Worm (Caenorhabditis elegans) whole organism, L3 larva: ENCODE results near the gene W09D10.4.

Source experiments
- R02D3.7 ChIP-seq: fragments of 150-350 bp; optimal IDR thresholded peaks from 2 replicates; lab custom pipeline; 2014; ENCODE audit warnings: missing biosample characterization, missing genetic modification characterization
- ZK546.5 ChIP-seq: sonication (generic microtip); optimal IDR thresholded peaks from 2 replicates; lab custom pipeline; 2017; ENCODE audit warnings: missing biosample characterization, missing genetic modification characterization
- aly-2 ChIP-seq: fragments of 150-350 bp; optimal IDR thresholded peaks from 2 replicates; lab custom pipeline; 2014; ENCODE audit warnings: missing biosample characterization, missing genetic modification characterization
- ama-1 ChIP-seq: fragments of 150-350 bp; optimal IDR thresholded peaks from 2 replicates; lab custom pipeline; 2018
- ceh-9 ChIP-seq: sonication (generic microtip); optimal IDR thresholded peaks from 2 replicates; lab custom pipeline; 2018; ENCODE audit warnings: missing biosample characterization, missing genetic modification characterization
- egl-5 ChIP-seq: fragments of 150-350 bp; optimal IDR thresholded peaks from 2 replicates; lab custom pipeline; 2017; ENCODE audit warnings: missing biosample characterization, missing genetic modification reagents, missing genetic modification characterization, inconsistent platforms
- nhr-11 ChIP-seq: fragments of 150-350 bp; optimal IDR thresholded peaks from 2 replicates; lab custom pipeline; 2014; ENCODE audit warnings: missing biosample characterization, missing genetic modification characterization
- nhr-12 ChIP-seq: fragments of 150-350 bp; optimal IDR thresholded peaks from 2 replicates; lab custom pipeline; 2014; ENCODE audit warnings: missing biosample characterization, missing genetic modification characterization
- nhr-237 ChIP-seq: fragments of 150-350 bp; optimal IDR thresholded peaks from 2 replicates; lab custom pipeline; 2014; ENCODE audit warnings: missing biosample characterization, missing genetic modification characterization
- nhr-67 ChIP-seq: fragments of 150-350 bp; optimal IDR thresholded peaks from 2 replicates; lab custom pipeline; 2014; ENCODE audit warnings: missing biosample characterization, missing genetic modification characterization
- tbx-2 ChIP-seq: sonication (generic microtip); optimal IDR thresholded peaks from 2 replicates; lab custom pipeline; 2016; ENCODE audit warnings: mild to moderate bottlenecking, missing genetic modification characterization, missing compliant biosample characterization
- unc-39 ChIP-seq: sonication (generic microtip); optimal IDR thresholded peaks from 4 replicates; lab custom pipeline; 2017; ENCODE audit warnings: missing biosample characterization, missing genetic modification characterization
- zag-1 ChIP-seq: fragments of 150-350 bp; optimal IDR thresholded peaks from 2 replicates; lab custom pipeline; 2014; ENCODE audit warnings: missing biosample characterization, missing genetic modification characterization
- ztf-4 ChIP-seq: fragments of 150-350 bp; optimal IDR thresholded peaks from 2 replicates; lab custom pipeline; 2014; ENCODE audit warnings: missing biosample characterization, missing genetic modification characterization

DNA sequence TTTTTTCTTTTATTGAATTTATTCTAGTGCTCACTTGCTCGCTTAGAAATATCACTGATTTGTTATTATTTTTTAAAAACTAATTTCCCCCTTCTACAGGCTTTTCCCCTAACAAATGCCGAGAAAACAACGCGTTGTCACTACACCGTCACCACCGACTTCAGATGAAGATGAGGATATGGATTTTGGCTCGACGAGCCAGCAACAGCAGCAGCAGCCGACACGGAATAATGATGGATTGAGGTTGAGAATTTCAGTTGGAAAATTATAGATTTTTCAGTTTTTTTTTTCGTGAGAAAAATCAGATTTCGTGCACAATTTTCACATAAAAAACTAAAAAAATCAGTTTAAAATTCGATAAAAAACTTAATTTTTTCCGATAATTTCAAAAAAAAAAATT is 47.0 kb upstream of the W09D10.4 start, which contains the start of gene dpy-28:
- TF ChIP-seq unc-39 (tag; lab: Kevin White, UChicago) (no peak), ztf-4 (tag; lab: Kevin White, UChicago) (no peak), aly-2 (tag; lab: Kevin White, UChicago) (no peak), zag-1 (tag; lab: Kevin White, UChicago) (no peak), ceh-9 (tag; lab: Kevin White, UChicago) (no peak), ZK546.5 (no peak), nhr-12 (tag; lab: Kevin White, UChicago) (no peak), ama-1 (lab: Kevin White, UChicago) (peak; percentile 66), R02D3.7 (tag; lab: Kevin White, UChicago) (no peak), nhr-67 (tag; lab: Kevin White, UChicago) (no peak), nhr-11 (tag; lab: Kevin White, UChicago) (no peak), nhr-237 (tag; lab: Kevin White, UChicago) (no peak), tbx-2 (tag; lab: Kevin White, UChicago) (no peak), egl-5 (no peak)
